Worm (Caenorhabditis elegans) whole organism, young adult: Measurements from ENCODE around the gene tsen-54.
A peak's percentile ranks its signal among the peaks of the same experiment; 100 is the strongest.

Source experiments
- B0261.1 ChIP-seq: sonication (generic microtip); optimal IDR thresholded peaks from 2 replicates; lab custom pipeline; 2016; ENCODE audit warnings: mild to moderate bottlenecking, missing genetic modification characterization, moderate library complexity, missing compliant biosample characterization
- C06A6.2 ChIP-seq: fragments of 200-800 bp; sonication (Bioruptor generic); conservative IDR thresholded peaks from 2 replicates; pipeline ENCODE4 v1.3.6; 2022; ENCODE audit warnings: missing genetic modification characterization, missing compliant biosample characterization
- C17E4.6 ChIP-seq: fragments of 200-800 bp; sonication (Bioruptor generic); IDR thresholded peaks from 2 replicates; pipeline ENCODE4 v1.3.6; 2022; ENCODE audit warnings: missing genetic modification reagents, missing genetic modification characterization, missing compliant biosample characterization
- F33H1.4 ChIP-seq: fragments of 200-800 bp; sonication (Bioruptor generic); IDR thresholded peaks from 2 replicates; pipeline ENCODE4 v1.3.6; 2022; ENCODE audit warnings: missing genetic modification reagents, missing genetic modification characterization, missing compliant biosample characterization
- F37B4.10 ChIP-seq: fragments of 200-800 bp; sonication (Bioruptor generic); IDR thresholded peaks from 2 replicates; pipeline ENCODE4 v1.3.6; 2022; ENCODE audit warnings: missing genetic modification characterization, missing compliant biosample characterization
- K12H6.12 ChIP-seq: fragments of 200-800 bp; sonication (Bioruptor generic); optimal IDR thresholded peaks from 2 replicates; lab custom pipeline; 2018; ENCODE audit warnings: mild to moderate bottlenecking, missing genetic modification characterization, missing compliant biosample characterization
- T26A5.8 ChIP-seq: sonication (generic microtip); optimal IDR thresholded peaks from 2 replicates; lab custom pipeline; 2016; ENCODE audit warnings: missing genetic modification characterization, missing compliant biosample characterization
- Y53F4B.3 ChIP-seq: fragments of 200-800 bp; sonication (Bioruptor generic); IDR thresholded peaks from 2 replicates; pipeline ENCODE4 v1.3.6; 2022; ENCODE audit warnings: missing genetic modification reagents, missing genetic modification characterization, missing compliant biosample characterization
- Y56A3A.18 ChIP-seq: fragments of 200-800 bp; sonication (Bioruptor generic); IDR thresholded peaks from 2 replicates; pipeline ENCODE4 v1.3.6; 2022; ENCODE audit warnings: missing genetic modification reagents, missing genetic modification characterization, missing compliant biosample characterization
- akir-1 ChIP-seq: fragments of 200-800 bp; sonication (Bioruptor generic); optimal IDR thresholded peaks from 2 replicates; lab custom pipeline; 2018; ENCODE audit warnings: mild to moderate bottlenecking, missing genetic modification characterization, moderate library complexity, missing compliant biosample characterization
- aptf-3 ChIP-seq: fragments of 200-800 bp; sonication (Bioruptor generic); IDR thresholded peaks from 2 replicates; pipeline ENCODE4 v1.3.6; 2022; ENCODE audit warnings: missing genetic modification characterization, missing compliant biosample characterization
- atf-7 ChIP-seq: sonication (generic microtip); optimal IDR thresholded peaks from 2 replicates; lab custom pipeline; 2017; ENCODE audit warnings: mild to moderate bottlenecking, missing genetic modification characterization, missing compliant biosample characterization
- attf-3 ChIP-seq: fragments of 200-800 bp; sonication (Bioruptor generic); conservative IDR thresholded peaks from 2 replicates; pipeline ENCODE4 v1.3.6; 2022; ENCODE audit warnings: missing genetic modification reagents, missing genetic modification characterization, missing compliant biosample characterization
- ccch-3 ChIP-seq: fragments of 200-800 bp; sonication (Bioruptor generic); optimal IDR thresholded peaks from 2 replicates; lab custom pipeline; 2018; ENCODE audit warnings: mild to moderate bottlenecking, missing genetic modification characterization, missing compliant biosample characterization
- ceh-79 ChIP-seq: sonication (generic microtip); optimal IDR thresholded peaks from 2 replicates; lab custom pipeline; 2017; ENCODE audit warnings: mild to moderate bottlenecking, missing genetic modification characterization, missing compliant biosample characterization
- ceh-91 ChIP-seq: fragments of 200-800 bp; sonication (Bioruptor generic); IDR thresholded peaks from 2 replicates; pipeline ENCODE4 v1.3.6; 2022; ENCODE audit warnings: missing genetic modification reagents, missing genetic modification characterization, missing compliant biosample characterization
- dpff-1 ChIP-seq: sonication (generic microtip); optimal IDR thresholded peaks from 2 replicates; lab custom pipeline; 2017; ENCODE audit warnings: mild to moderate bottlenecking, missing genetic modification characterization, missing compliant biosample characterization
- efl-1 ChIP-seq: fragments of 150-350 bp; optimal IDR thresholded peaks from 2 replicates; lab custom pipeline; 2014; ENCODE audit warnings: missing biosample characterization, missing genetic modification reagents, missing genetic modification characterization
- hlh-12 ChIP-seq: sonication (generic microtip); optimal IDR thresholded peaks from 2 replicates; lab custom pipeline; 2016; ENCODE audit warnings: missing genetic modification characterization, missing compliant biosample characterization
- hlh-26 ChIP-seq: fragments of 200-800 bp; sonication (Bioruptor generic); conservative IDR thresholded peaks from 2 replicates; pipeline ENCODE4 v1.3.6; 2022; ENCODE audit warnings: missing genetic modification reagents, missing genetic modification characterization, missing compliant biosample characterization
- madf-6 ChIP-seq: fragments of 200-800 bp; sonication (Bioruptor generic); IDR thresholded peaks from 2 replicates; pipeline ENCODE4 v1.3.6; 2022; ENCODE audit warnings: missing genetic modification reagents, missing genetic modification characterization, missing compliant biosample characterization
- madf-8 ChIP-seq: fragments of 200-800 bp; sonication (Bioruptor generic); conservative IDR thresholded peaks from 2 replicates; pipeline ENCODE4 v1.3.6; 2022; ENCODE audit warnings: missing genetic modification reagents, missing genetic modification characterization, missing compliant biosample characterization
- nfya-1 ChIP-seq: sonication (generic microtip); optimal IDR thresholded peaks from 2 replicates; lab custom pipeline; 2017; ENCODE audit warnings: antibody characterized with exemption, missing compliant biosample characterization, missing genetic modification characterization, borderline replicate concordance; ENCODE audit not compliant: insufficient read depth
- nfya-2 ChIP-seq: fragments of 200-800 bp; sonication (Bioruptor generic); IDR thresholded peaks from 2 replicates; pipeline ENCODE4 v1.3.6; 2022; ENCODE audit warnings: missing genetic modification reagents, missing genetic modification characterization, missing compliant biosample characterization
- nhr-179 ChIP-seq: sonication (generic microtip); optimal IDR thresholded peaks from 2 replicates; lab custom pipeline; 2016; ENCODE audit warnings: mild to moderate bottlenecking, missing genetic modification characterization, missing compliant biosample characterization
- nhr-80 ChIP-seq: sonication (generic microtip); optimal IDR thresholded peaks from 2 replicates; lab custom pipeline; 2016; ENCODE audit warnings: missing genetic modification characterization, missing compliant biosample characterization
- pbrm-1 ChIP-seq: fragments of 200-800 bp; sonication (Bioruptor generic); IDR thresholded peaks from 2 replicates; pipeline ENCODE4 v1.3.6; 2022; ENCODE audit warnings: missing genetic modification reagents, missing genetic modification characterization, missing compliant biosample characterization
- rcor-1 ChIP-seq: fragments of 200-800 bp; sonication (Bioruptor generic); IDR thresholded peaks from 2 replicates; pipeline ENCODE4 v1.3.6; 2022; ENCODE audit warnings: missing genetic modification reagents, missing genetic modification characterization, missing compliant biosample characterization
- sdz-38 ChIP-seq: sonication (generic microtip); optimal IDR thresholded peaks from 2 replicates; lab custom pipeline; 2016; ENCODE audit warnings: missing genotype, missing genetic modification characterization, missing compliant biosample characterization
- snpc-3.4 ChIP-seq: sonication (generic microtip); optimal IDR thresholded peaks from 2 replicates; lab custom pipeline; 2017; ENCODE audit warnings: missing genetic modification characterization, mild to moderate bottlenecking, missing compliant biosample characterization, antibody characterized with exemption, moderate library complexity, missing genotype, missing genetic modification reagents
- tbx-9 ChIP-seq: sonication (generic microtip); optimal IDR thresholded peaks from 2 replicates; lab custom pipeline; 2016; ENCODE audit warnings: borderline replicate concordance, missing genetic modification characterization, inconsistent platforms, missing compliant biosample characterization
- tlf-1 ChIP-seq: fragments of 200-800 bp; sonication (Bioruptor generic); optimal IDR thresholded peaks from 2 replicates; lab custom pipeline; 2018; ENCODE audit warnings: mild to moderate bottlenecking, missing genetic modification characterization, missing compliant biosample characterization
- xnd-1 ChIP-seq: sonication (generic microtip); optimal IDR thresholded peaks from 2 replicates; lab custom pipeline; 2016; ENCODE audit warnings: missing genotype, missing genetic modification reagents, missing genetic modification characterization, missing compliant biosample characterization
- zfh-2 ChIP-seq: fragments of 200-800 bp; sonication (Bioruptor generic); conservative IDR thresholded peaks from 2 replicates; pipeline ENCODE4 v1.3.6; 2022; ENCODE audit warnings: missing genetic modification reagents, missing genetic modification characterization, missing compliant biosample characterization

tsen-54 gene

ce11 chrIV:1969353-1969752 lies 21.4 kb downstream of the tsen-54 start, which contains the start of gene Y48A5A.3:
Gene Y48A5A.3, plus strand, starts transcription at chrIV:1969737.
- TF ChIP-seq nhr-80 (tag; lab: Kevin White, UChicago) = no peak

- TF ChIP-seq madf-6 (GFP tag; lab: Robert Waterston, UW) (peak; percentile 8; the same call in 1 of the 2 replicates), ceh-79 (no peak), efl-1 (GFP tag; lab: Kevin White, UChicago) (peak; percentile 41), madf-8 (GFP tag; lab: Robert Waterston, UW) (0 out of 2 replicates have a peak, but pooled peaks have one; percentile 11), attf-3 (GFP tag; lab: Robert Waterston, UW) (peak; percentile 75), pbrm-1 (GFP tag; lab: Robert Waterston, UW) (no peak), ceh-91 (GFP tag; lab: Robert Waterston, UW) (0 out of 2 replicates have a peak, but pooled peaks have one; percentile 18)
These were observed 22.2 kb downstream of the tsen-54 start for ce11 chrIV:1970158-1970557.

ce11 chrIV:1971078-1971477 lies 23.1 kb downstream of the tsen-54 start:
- no peak for TF ChIP-seq nhr-179
- no peak for TF ChIP-seq nfya-1 (tag; lab: Kevin White, UChicago)
- no peak for TF ChIP-seq hlh-26 (GFP tag; lab: Robert Waterston, UW)
- no peak for TF ChIP-seq zfh-2
- no peak for TF ChIP-seq sdz-38
- no peak for TF ChIP-seq K12H6.12 (tag; lab: Kevin White, UChicago)
- TF ChIP-seq Y56A3A.18 (GFP tag; lab: Robert Waterston, UW) = no peak
- TF ChIP-seq dpff-1 (tag; lab: Kevin White, UChicago) = no peak
- TF ChIP-seq pbrm-1 (GFP tag; lab: Robert Waterston, UW) = no peak
- no peak for TF ChIP-seq xnd-1
- no peak for TF ChIP-seq C06A6.2
- no peak for TF ChIP-seq atf-7 (tag; lab: Kevin White, UChicago)
- TF ChIP-seq B0261.1 (tag; lab: Kevin White, UChicago) = no peak
- TF ChIP-seq, all 124 proteins: peak for 0

ce11 chrIV:1972271-1972670 lies 24.3 kb downstream of the tsen-54 start, which contains the start of gene Y76B12C.4:
Gene Y76B12C.4, minus strand, starts transcription at chrIV:1972371.
- TF ChIP-seq tlf-1 (GFP tag; lab: Kevin White, UChicago) (no peak), rcor-1 (GFP tag; lab: Robert Waterston, UW) (no peak), tbx-9 (tag; lab: Kevin White, UChicago) (no peak), ccch-3 (GFP tag; lab: Kevin White, UChicago) (no peak), aptf-3 (GFP tag; lab: Robert Waterston, UW) (no peak), hlh-12 (tag; lab: Kevin White, UChicago) (no peak), akir-1 (GFP tag; lab: Kevin White, UChicago) (no peak), Y53F4B.3 (GFP tag; lab: Robert Waterston, UW) (no peak), F37B4.10 (GFP tag; lab: Robert Waterston, UW) (no peak), snpc-3.4 (tag; lab: Kevin White, UChicago) (no peak), C17E4.6 (no peak), madf-8 (GFP tag; lab: Robert Waterston, UW) (no peak), nfya-2 (no peak), F33H1.4 (no peak)

- TF ChIP-seq T26A5.8 (tag; lab: Kevin White, UChicago) = no peak
These were observed 25.4 kb downstream of the tsen-54 start, which contains the start of gene Y76B12C.3 for ce11 chrIV:1973372-1973771. Gene Y76B12C.3, plus strand, starts transcription at chrIV:1973705.
